Worm (Caenorhabditis elegans) whole organism, L2 larva: ENCODE results near the gene F07F6.8.

Source experiments
- R02D3.7 ChIP-seq: fragments of 150-350 bp; optimal IDR thresholded peaks from 2 replicates; lab custom pipeline; 2014; ENCODE audit warnings: missing biosample characterization, missing genetic modification characterization
- aly-2 ChIP-seq: fragments of 150-350 bp; optimal IDR thresholded peaks from 2 replicates; lab custom pipeline; 2014; ENCODE audit warnings: missing biosample characterization, missing genetic modification characterization
- ceh-16 ChIP-seq: fragments of 150-350 bp; optimal IDR thresholded peaks from 2 replicates; lab custom pipeline; 2014; ENCODE audit warnings: missing biosample characterization, missing genetic modification characterization

DNA sequence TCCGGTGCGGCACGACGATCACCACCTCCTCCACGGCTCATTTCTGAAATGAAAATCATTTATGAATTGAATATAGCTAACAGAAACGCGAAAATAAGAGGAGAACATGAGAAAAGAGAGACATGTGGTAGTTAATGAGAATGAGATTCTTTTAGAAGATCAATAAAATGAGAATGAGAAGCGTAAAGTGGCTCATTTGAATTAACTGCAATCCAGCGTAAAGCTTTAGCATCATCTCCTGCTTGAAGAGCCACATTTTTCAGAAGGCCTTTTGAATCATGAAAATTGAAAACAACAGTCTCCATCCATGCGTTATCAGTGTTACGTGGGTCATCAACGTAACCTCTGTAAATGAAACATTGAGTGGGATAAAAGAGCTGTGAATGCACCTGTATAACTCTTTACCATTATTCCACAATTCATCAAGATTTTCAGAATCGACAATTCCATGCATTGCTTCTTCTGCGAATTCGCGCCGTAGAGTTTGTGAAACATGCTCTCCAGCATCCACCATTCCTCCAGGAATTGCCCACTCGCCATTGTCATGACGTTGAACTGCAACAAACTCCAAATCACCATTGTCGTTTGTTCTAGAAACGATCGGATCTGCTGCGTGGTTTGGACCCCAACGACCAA lies 36.6 kb downstream of the F07F6.8 start, which contains the start of gene rsp-4:
- TF ChIP-seq R02D3.7 (tag; lab: Kevin White, UChicago) (no peak), ceh-16 (no peak), aly-2 (tag; lab: Kevin White, UChicago) (no peak)
